Worm (Caenorhabditis elegans) whole organism, L1 larva: ENCODE measurements around the gene C47G2.3.

Experiments used
- C04F5.9 ChIP-seq: sonication (generic microtip); optimal IDR thresholded peaks from 2 replicates; lab custom pipeline; 2016; ENCODE audit warnings: missing genetic modification characterization, missing compliant biosample characterization
- C16A3.4 ChIP-seq: fragments of 150-350 bp; optimal IDR thresholded peaks from 2 replicates; lab custom pipeline; 2014; ENCODE audit warnings: missing biosample characterization, missing genetic modification characterization
- alr-1 ChIP-seq: fragments of 200-800 bp; sonication (Bioruptor generic); optimal IDR thresholded peaks from 2 replicates; lab custom pipeline; 2018; ENCODE audit warnings: borderline replicate concordance, mild to moderate bottlenecking, missing genetic modification characterization, missing compliant biosample characterization
- blmp-1 ChIP-seq: fragments of 150-350 bp; optimal IDR thresholded peaks from 2 replicates; lab custom pipeline; 2014; ENCODE audit warnings: missing biosample characterization, missing genetic modification characterization
- ceh-63 ChIP-seq: fragments of 200-800 bp; sonication (Bioruptor generic); optimal IDR thresholded peaks from 2 replicates; lab custom pipeline; 2018; ENCODE audit warnings: mild to moderate bottlenecking, missing genetic modification characterization, missing compliant biosample characterization
- ceh-8 ChIP-seq: fragments of 200-800 bp; sonication (Bioruptor generic); optimal IDR thresholded peaks from 2 replicates; lab custom pipeline; 2018; ENCODE audit warnings: mild to moderate bottlenecking, missing genetic modification characterization, moderate library complexity, missing compliant biosample characterization
- ceh-82 ChIP-seq, 3 experiments: fragments of 150-350 bp in 1 of 3; sonication (generic microtip) in 2 of 3; optimal IDR thresholded peaks; 2 replicates each; lab custom pipeline; 2014 to 2017; ENCODE audit warnings: missing biosample characterization in 3 of 3, missing genetic modification characterization in 3 of 3
- ceh-90 ChIP-seq: sonication (generic microtip); optimal IDR thresholded peaks from 2 replicates; lab custom pipeline; 2016; ENCODE audit warnings: missing genetic modification characterization, missing compliant biosample characterization
- ces-1 ChIP-seq: fragments of 150-350 bp; optimal IDR thresholded peaks from 2 replicates; lab custom pipeline; 2014; ENCODE audit warnings: missing biosample characterization, missing genetic modification reagents, missing genetic modification characterization
- dpl-1 ChIP-seq, 3 experiments: fragments of 150-350 bp in 2 of 3; sonication (generic microtip) in 1 of 3; optimal IDR thresholded peaks; 2 replicates each; lab custom pipeline; 2014 to 2017; ENCODE audit warnings: missing biosample characterization in 3 of 3, missing genetic modification characterization in 3 of 3, missing genetic modification reagents in 3 of 3
- efl-1 ChIP-seq, 4 experiments: fragments of 150-350 bp; optimal IDR thresholded peaks in 3 of 4; peaks in 1 of 4; 1 replicate in 1 of 4; 2 replicates in 3 of 4; lab custom pipeline; 2014; ENCODE audit warnings: missing biosample characterization in 2 of 4, missing genetic modification characterization in 2 of 4, missing genetic modification reagents in 2 of 4
- efl-3 ChIP-seq: fragments of 200-800 bp; sonication (Bioruptor generic); optimal IDR thresholded peaks from 2 replicates; lab custom pipeline; 2018; ENCODE audit warnings: mild to moderate bottlenecking, missing genetic modification characterization, missing compliant biosample characterization
- elt-2 ChIP-seq: sonication (generic microtip); optimal IDR thresholded peaks from 2 replicates; lab custom pipeline; 2016; ENCODE audit warnings: missing genetic modification characterization, mild to moderate bottlenecking, inconsistent platforms, missing compliant biosample characterization, missing genetic modification reagents
- ets-5 ChIP-seq: fragments of 200-800 bp; sonication (Bioruptor generic); IDR thresholded peaks from 2 replicates; pipeline ENCODE4 v1.3.6; 2022; ENCODE audit warnings: missing genetic modification characterization, missing compliant biosample characterization
- fkh-10 ChIP-seq: sonication (generic microtip); optimal IDR thresholded peaks from 2 replicates; lab custom pipeline; 2017; ENCODE audit warnings: missing biosample characterization, missing genetic modification reagents, missing genetic modification characterization
- fkh-4 ChIP-seq: sonication (generic microtip); optimal IDR thresholded peaks from 2 replicates; lab custom pipeline; 2016; ENCODE audit warnings: missing compliant biosample characterization, missing genetic modification characterization, borderline replicate concordance
- fkh-8 ChIP-seq: sonication (generic microtip); optimal IDR thresholded peaks from 2 replicates; lab custom pipeline; 2016; ENCODE audit warnings: mild to moderate bottlenecking, missing genetic modification characterization, missing compliant biosample characterization
- fos-1 ChIP-seq: fragments of 150-350 bp; optimal IDR thresholded peaks from 2 replicates; lab custom pipeline; 2014; ENCODE audit warnings: missing biosample characterization, missing genetic modification characterization
- hlh-17 ChIP-seq: fragments of 200-800 bp; sonication (Bioruptor generic); optimal IDR thresholded peaks from 2 replicates; lab custom pipeline; 2018; ENCODE audit warnings: missing genetic modification characterization, mild to moderate bottlenecking, missing compliant biosample characterization, moderate library complexity, borderline replicate concordance
- hpl-2 ChIP-seq: fragments of 150-350 bp; optimal IDR thresholded peaks from 2 replicates; lab custom pipeline; 2014; ENCODE audit warnings: missing biosample characterization, missing genetic modification reagents, missing genetic modification characterization
- irx-1 ChIP-seq: sonication (generic microtip); optimal IDR thresholded peaks from 2 replicates; lab custom pipeline; 2016; ENCODE audit warnings: missing genetic modification characterization, missing compliant biosample characterization
- isw-1 ChIP-seq: fragments of 200-800 bp; sonication (Bioruptor generic); IDR thresholded peaks from 2 replicates; pipeline ENCODE4 v1.3.6; 2022; ENCODE audit warnings: missing genetic modification characterization, missing compliant biosample characterization
- lin-35 ChIP-seq, 2 experiments: fragments of 150-350 bp; optimal IDR thresholded peaks; 2 replicates each; lab custom pipeline; 2014; ENCODE audit warnings: missing biosample characterization in 2 of 2, missing genetic modification characterization in 2 of 2, missing genetic modification reagents in 2 of 2
- lin-39 ChIP-seq: fragments of 150-350 bp; optimal IDR thresholded peaks from 2 replicates; lab custom pipeline; 2014; ENCODE audit warnings: missing biosample characterization, missing genetic modification reagents, missing genetic modification characterization
- lir-3 ChIP-seq: sonication (generic microtip); optimal IDR thresholded peaks from 2 replicates; lab custom pipeline; 2016; ENCODE audit warnings: mild to moderate bottlenecking, missing genetic modification characterization, moderate library complexity, missing compliant biosample characterization; ENCODE audit not compliant: poor library complexity
- mdl-1 ChIP-seq, 2 experiments: fragments of 150-350 bp; optimal IDR thresholded peaks; 2 replicates each; lab custom pipeline; 2014 to 2017; ENCODE audit warnings: missing biosample characterization in 2 of 2, missing genetic modification characterization in 2 of 2, inconsistent platforms in 1 of 2
- mep-1 ChIP-seq: fragments of 150-350 bp; optimal IDR thresholded peaks from 2 replicates; lab custom pipeline; 2014; ENCODE audit warnings: missing biosample characterization, missing genetic modification characterization
- nhr-11 ChIP-seq: fragments of 150-350 bp; optimal IDR thresholded peaks from 2 replicates; lab custom pipeline; 2014; ENCODE audit warnings: missing biosample characterization, missing genetic modification characterization
- nhr-12 ChIP-seq: sonication (generic microtip); optimal IDR thresholded peaks from 2 replicates; lab custom pipeline; 2017; ENCODE audit warnings: missing biosample characterization, missing genetic modification characterization
- nhr-19 ChIP-seq: fragments of 200-800 bp; sonication (Bioruptor generic); conservative IDR thresholded peaks from 2 replicates; pipeline ENCODE4 v1.3.6; 2022; ENCODE audit warnings: missing genetic modification characterization, missing compliant biosample characterization
- nhr-20 ChIP-seq: sonication (generic microtip); optimal IDR thresholded peaks from 2 replicates; lab custom pipeline; 2016; ENCODE audit warnings: mild to moderate bottlenecking, missing genetic modification characterization, missing compliant biosample characterization
- nhr-237 ChIP-seq: fragments of 150-350 bp; optimal IDR thresholded peaks from 2 replicates; lab custom pipeline; 2014; ENCODE audit warnings: missing biosample characterization, missing genetic modification characterization
- nhr-28 ChIP-seq: fragments of 150-350 bp; optimal IDR thresholded peaks from 2 replicates; lab custom pipeline; 2014; ENCODE audit warnings: missing biosample characterization, missing genetic modification characterization
- nhr-77 ChIP-seq: fragments of 150-350 bp; optimal IDR thresholded peaks from 2 replicates; lab custom pipeline; 2014; ENCODE audit warnings: missing biosample characterization, missing genetic modification characterization
- nhr-85 ChIP-seq: sonication (generic microtip); peaks from one replicate; lab custom pipeline; 2016; ENCODE audit warnings: missing genetic modification characterization, inconsistent platforms, missing compliant biosample characterization
- pag-3 ChIP-seq: sonication (generic microtip); optimal IDR thresholded peaks from 2 replicates; lab custom pipeline; 2017; ENCODE audit warnings: missing genetic modification characterization, mild to moderate bottlenecking, missing compliant biosample characterization, antibody characterized with exemption, borderline replicate concordance; ENCODE audit not compliant: insufficient read depth
- pax-3 ChIP-seq: fragments of 200-800 bp; sonication (Bioruptor generic); optimal IDR thresholded peaks from 2 replicates; lab custom pipeline; 2018; ENCODE audit warnings: mild to moderate bottlenecking, missing genetic modification characterization, moderate library complexity, missing compliant biosample characterization
- rnt-1 ChIP-seq: sonication (generic microtip); optimal IDR thresholded peaks from 2 replicates; lab custom pipeline; 2016; ENCODE audit warnings: mild to moderate bottlenecking, missing genetic modification characterization, moderate library complexity, missing compliant biosample characterization
- snu-23 ChIP-seq: sonication (generic microtip); optimal IDR thresholded peaks from 2 replicates; lab custom pipeline; 2016; ENCODE audit warnings: missing genetic modification characterization, missing compliant biosample characterization
- sox-4 ChIP-seq: sonication (generic microtip); optimal IDR thresholded peaks from 2 replicates; lab custom pipeline; 2016; ENCODE audit warnings: missing genetic modification characterization, missing compliant biosample characterization
- sptf-1 ChIP-seq: fragments of 150-350 bp; optimal IDR thresholded peaks from 2 replicates; lab custom pipeline; 2014; ENCODE audit warnings: missing biosample characterization, missing genetic modification characterization
- swsn-7 ChIP-seq: sonication (generic microtip); optimal IDR thresholded peaks from 2 replicates; lab custom pipeline; 2016; ENCODE audit warnings: missing genetic modification characterization, missing compliant biosample characterization
- tbx-2 ChIP-seq: sonication (generic microtip); optimal IDR thresholded peaks from 2 replicates; lab custom pipeline; 2016; ENCODE audit warnings: missing genetic modification characterization, missing compliant biosample characterization
- tlp-1 ChIP-seq: fragments of 150-350 bp; optimal IDR thresholded peaks from 2 replicates; lab custom pipeline; 2014; ENCODE audit warnings: missing biosample characterization, missing genetic modification characterization
- unc-130 ChIP-seq: fragments of 150-350 bp; optimal IDR thresholded peaks from 2 replicates; lab custom pipeline; 2017; ENCODE audit warnings: missing biosample characterization, missing genetic modification characterization, inconsistent platforms
- unc-30 ChIP-seq: sonication (generic microtip); optimal IDR thresholded peaks from 2 replicates; lab custom pipeline; 2017; ENCODE audit warnings: missing biosample characterization, missing genetic modification characterization
- vab-15 ChIP-seq: sonication (generic microtip); optimal IDR thresholded peaks from 2 replicates; lab custom pipeline; 2017; ENCODE audit warnings: missing genotype, mild to moderate bottlenecking, missing genetic modification characterization, missing compliant biosample characterization
- xbp-1 ChIP-seq: sonication (generic microtip); optimal IDR thresholded peaks from 2 replicates; lab custom pipeline; 2016; ENCODE audit warnings: missing genetic modification characterization, missing compliant biosample characterization
- zag-1 ChIP-seq: fragments of 150-350 bp; optimal IDR thresholded peaks from 2 replicates; lab custom pipeline; 2014; ENCODE audit warnings: missing biosample characterization, missing genetic modification characterization
- zip-4 ChIP-seq: fragments of 200-800 bp; sonication (Bioruptor generic); optimal IDR thresholded peaks from 2 replicates; lab custom pipeline; 2018; ENCODE audit warnings: mild to moderate bottlenecking, missing genetic modification characterization, moderate library complexity, missing compliant biosample characterization
- ztf-11 ChIP-seq, 2 experiments: sonication (generic microtip); optimal IDR thresholded peaks; 2 replicates each; lab custom pipeline; 2016 to 2017; ENCODE audit warnings: missing genetic modification characterization in 2 of 2, missing biosample characterization in 1 of 2, missing compliant biosample characterization in 1 of 2

Gene C47G2.3

ce11 chrII:11290109-11290784 lies at the start of gene C47G2.3:
TSS of gene C47G2.3 (minus strand) at chrII:11290159.
- TF ChIP-seq ets-5 (GFP tag; lab: Robert Waterston, UW) (no peak), ceh-82 (tag; optimal IDR thresholded peaks at IDR 0.05; lab: Kevin White, UChicago) (no peak), blmp-1 (tag; lab: Kevin White, UChicago) (peak; percentile 7), fkh-10 (no peak), dpl-1 (GFP tag; optimal IDR thresholded peaks at IDR 0.05; lab: Kevin White, UChicago) (peak; percentile 73 to 86 (median 85)), irx-1 (tag; lab: Kevin White, UChicago) (peak; percentile 47), nhr-20 (tag; lab: Kevin White, UChicago) (peak; percentile 55), ztf-11 (tag; optimal IDR thresholded peaks at IDR 0.05; lab: Kevin White, UChicago) (peak in 1 of 2 experiments; percentile 64), pax-3 (no peak), zip-4 (no peak), mdl-1 (tag; optimal IDR thresholded peaks at IDR 0.05; lab: Kevin White, UChicago) (no peak), xbp-1 (tag; lab: Kevin White, UChicago) (peak; percentile 31), nhr-11 (no peak), C16A3.4 (no peak), zag-1 (no peak), tlp-1 (tag; lab: Kevin White, UChicago) (no peak), rnt-1 (tag; lab: Kevin White, UChicago) (peak; percentile 85), lir-3 (tag; lab: Kevin White, UChicago) (peak; percentile 60), nhr-85 (tag; lab: Kevin White, UChicago) (peak; percentile 75), C04F5.9 (tag; lab: Kevin White, UChicago) (no peak), lin-39 (tag; lab: Kevin White, UChicago) (peak; percentile 41), mep-1 (tag; lab: Kevin White, UChicago) (peak; percentile 4), isw-1 (GFP tag; lab: Robert Waterston, UW) (no peak), ceh-90 (tag; lab: Kevin White, UChicago) (peak; percentile 75), snu-23 (GFP tag; lab: Kevin White, UChicago) (peak; percentile 48), nhr-28 (peak; percentile 7), sox-4 (tag; lab: Kevin White, UChicago) (peak; percentile 56), vab-15 (tag; lab: Kevin White, UChicago) (no peak), unc-130 (tag; lab: Kevin White, UChicago) (peak; percentile 87), efl-3 (GFP tag; lab: Kevin White, UChicago) (no peak), fkh-8 (tag; lab: Kevin White, UChicago) (no peak), nhr-237 (no peak), hlh-17 (GFP tag; lab: Kevin White, UChicago) (no peak), pag-3 (no peak), lin-35 (GFP tag; optimal IDR thresholded peaks at IDR 0.05; lab: Kevin White, UChicago) (peak; percentile 54 to 90), alr-1 (tag; lab: Kevin White, UChicago) (no peak), ceh-63 (GFP tag; lab: Kevin White, UChicago) (no peak), hpl-2 (GFP tag; lab: Kevin White, UChicago) (no peak), elt-2 (tag; lab: Kevin White, UChicago) (peak; percentile 26), tbx-2 (tag; lab: Kevin White, UChicago) (peak; percentile 37), fos-1 (tag; lab: Kevin White, UChicago) (no peak), efl-1 (optimal IDR thresholded peaks at IDR 0.05; lab: Kevin White, UChicago) (peak; percentile 80 to 88), efl-1 (GFP tag; optimal IDR thresholded peaks at IDR 0.05 in 1 of 2; lab: Kevin White, UChicago) (peak; percentile 86 to 99), nhr-77 (tag; lab: Kevin White, UChicago) (no peak), ceh-8 (GFP tag; lab: Kevin White, UChicago) (no peak), nhr-19 (peak; percentile 52), swsn-7 (tag; lab: Kevin White, UChicago) (peak; percentile 27), sptf-1 (tag; lab: Kevin White, UChicago) (no peak), ces-1 (GFP tag; lab: Kevin White, UChicago) (no peak), unc-30 (tag; lab: Kevin White, UChicago) (no peak), fkh-4 (peak; percentile 31), nhr-12 (tag; lab: Kevin White, UChicago) (no peak)
